Fruit fly (Drosophila melanogaster) whole organism, embryonic: ENCODE data around the gene Pcmt.

Experiments used
- CG10462 ChIP-seq: fragments of 200-800 bp; sonication (Bioruptor generic); optimal IDR thresholded peaks from 2 replicates; lab custom pipeline; 2016; ENCODE audit warnings: missing biosample characterization, missing genetic modification characterization
- CG10543 ChIP-seq: fragments of 200-800 bp; sonication (Bioruptor generic); optimal IDR thresholded peaks from 3 replicates; lab custom pipeline; 2017; ENCODE audit warnings: missing biosample characterization, mild to moderate bottlenecking, missing genetic modification characterization, moderate library complexity
- CG11456 ChIP-seq: fragments of 200-800 bp; sonication (Bioruptor generic); IDR thresholded peaks from 3 replicates; pipeline ENCODE4 v1.3.6; 2022; ENCODE audit warnings: missing biosample characterization, missing genetic modification characterization
- CG12219 ChIP-seq: fragments of 200-800 bp; sonication (Bioruptor generic); optimal IDR thresholded peaks from 3 replicates; lab custom pipeline; 2018; ENCODE audit warnings: missing biosample characterization, mild to moderate bottlenecking, missing genetic modification characterization
- CG13424 ChIP-seq: fragments of 200-800 bp; sonication (Bioruptor generic); optimal IDR thresholded peaks from 2 replicates; lab custom pipeline; 2019; ENCODE audit warnings: missing biosample characterization, mild to moderate bottlenecking, missing genetic modification characterization, moderate library complexity
- CG13775 ChIP-seq: fragments of 200-800 bp; sonication (Bioruptor generic); optimal IDR thresholded peaks from 3 replicates; lab custom pipeline; 2017; ENCODE audit warnings: missing biosample characterization, mild to moderate bottlenecking, missing genetic modification characterization
- CG14441 ChIP-seq: fragments of 200-800 bp; sonication (Bioruptor generic); IDR thresholded peaks from 2 replicates; pipeline ENCODE4 v1.3.6; 2022; ENCODE audit warnings: missing biosample characterization, missing genetic modification characterization
- CG15073 ChIP-seq: fragments of 200-800 bp; sonication (Bioruptor generic); optimal IDR thresholded peaks from 2 replicates; lab custom pipeline; 2016; ENCODE audit warnings: missing biosample characterization, missing genetic modification characterization
- CG1529 ChIP-seq: fragments of 200-800 bp; sonication (Bioruptor generic); optimal IDR thresholded peaks from 3 replicates; lab custom pipeline; 2018; ENCODE audit warnings: missing biosample characterization, missing genetic modification characterization
- CG16863 ChIP-seq: fragments of 200-800 bp; sonication (Bioruptor generic); optimal IDR thresholded peaks from 3 replicates; lab custom pipeline; 2016; ENCODE audit warnings: missing biosample characterization, missing genetic modification characterization
- CG17186 ChIP-seq: fragments of 200-800 bp; sonication (Bioruptor generic); optimal IDR thresholded peaks from 3 replicates; lab custom pipeline; 2017; ENCODE audit warnings: missing biosample characterization, missing genetic modification reagents, missing genetic modification characterization
- CG2120 ChIP-seq: fragments of 200-800 bp; sonication (Bioruptor generic); optimal IDR thresholded peaks from 3 replicates; lab custom pipeline; 2016; ENCODE audit warnings: missing biosample characterization, missing genetic modification characterization
- CG2129 ChIP-seq: fragments of 200-800 bp; sonication (Bioruptor generic); IDR thresholded peaks from 2 replicates; pipeline ENCODE4 v1.3.6; 2022; ENCODE audit warnings: missing biosample characterization, missing genetic modification characterization; ENCODE audit not compliant: partially characterized antibody
- CG30431 ChIP-seq: fragments of 200-800 bp; sonication (Bioruptor generic); optimal IDR thresholded peaks from 2 replicates; lab custom pipeline; 2017; ENCODE audit warnings: missing biosample characterization, missing genetic modification characterization
- CG3726 ChIP-seq: fragments of 200-800 bp; sonication (Bioruptor generic); IDR thresholded peaks from 3 replicates; pipeline ENCODE4, ENCODE4 v1.3.6; 2022; ENCODE audit warnings: missing biosample characterization, missing genetic modification characterization
- CG4730 ChIP-seq: fragments of 200-800 bp; sonication (Bioruptor generic); IDR thresholded peaks from 2 replicates; pipeline ENCODE4 v1.3.6; 2022; ENCODE audit warnings: missing biosample characterization, missing genetic modification characterization
- CG8765 ChIP-seq: fragments of 200-800 bp; sonication (Bioruptor generic); IDR thresholded peaks from 2 replicates; pipeline ENCODE4 v1.3.6; 2022; ENCODE audit warnings: missing biosample characterization, missing genetic modification characterization
- CG8924 ChIP-seq: fragments of 200-800 bp; optimal IDR thresholded peaks from 3 replicates; lab custom pipeline; 2019; ENCODE audit warnings: missing biosample characterization, mild to moderate bottlenecking, missing genetic modification characterization, moderate library complexity
- CG8944 ChIP-seq: fragments of 200-800 bp; sonication (Bioruptor generic); optimal IDR thresholded peaks from 3 replicates; lab custom pipeline; 2016; ENCODE audit warnings: missing biosample characterization, missing genetic modification characterization
- CG9876 ChIP-seq: fragments of 200-800 bp; sonication (Bioruptor generic); optimal IDR thresholded peaks from 2 replicates; lab custom pipeline; 2016; ENCODE audit warnings: missing biosample characterization, missing genetic modification characterization
- Dad ChIP-seq: fragments of 200-800 bp; sonication (Bioruptor generic); optimal IDR thresholded peaks from 3 replicates; lab custom pipeline; 2016; ENCODE audit warnings: missing biosample characterization, missing genetic modification characterization
- Jarid2 ChIP-seq: fragments of 200-800 bp; sonication (Bioruptor generic); optimal IDR thresholded peaks from 3 replicates; lab custom pipeline; 2017; ENCODE audit warnings: mild to moderate bottlenecking, missing biosample characterization, missing genetic modification reagents, missing genetic modification characterization
- MESR4 ChIP-seq: fragments of 200-800 bp; sonication (Bioruptor generic); optimal IDR thresholded peaks from 2 replicates; lab custom pipeline; 2018; ENCODE audit warnings: missing biosample characterization, mild to moderate bottlenecking, missing genetic modification characterization, moderate library complexity
- Myb ChIP-seq: fragments of 200-800 bp; sonication (Bioruptor generic); optimal IDR thresholded peaks from 2 replicates; lab custom pipeline; 2016; ENCODE audit warnings: missing biosample characterization, missing genetic modification characterization
- Nf-YB ChIP-seq: fragments of 200-800 bp; sonication (Bioruptor generic); optimal IDR thresholded peaks from 3 replicates; lab custom pipeline; 2019; ENCODE audit warnings: missing biosample characterization, mild to moderate bottlenecking, missing genetic modification characterization, moderate library complexity
- Oli ChIP-seq: fragments of 200-800 bp; sonication (Bioruptor generic); optimal IDR thresholded peaks from 2 replicates; lab custom pipeline; 2018; ENCODE audit warnings: missing biosample characterization, mild to moderate bottlenecking, missing genetic modification characterization, moderate library complexity
- PHDP ChIP-seq: fragments of 200-800 bp; sonication (Bioruptor generic); optimal IDR thresholded peaks from 3 replicates; lab custom pipeline; 2018; ENCODE audit warnings: missing biosample characterization, mild to moderate bottlenecking, missing genetic modification characterization, moderate library complexity
- abd-A ChIP-seq: fragments of 200-800 bp; sonication (Bioruptor generic); optimal IDR thresholded peaks from 3 replicates; lab custom pipeline; 2019; ENCODE audit warnings: missing biosample characterization, mild to moderate bottlenecking, missing genetic modification characterization, moderate library complexity
- ase ChIP-seq: fragments of 200-800 bp; sonication (Bioruptor generic); IDR thresholded peaks from 3 replicates; pipeline ENCODE4 v1.3.6; 2022; ENCODE audit warnings: missing biosample characterization, missing genetic modification characterization
- az2 ChIP-seq: fragments of 200-800 bp; sonication (Bioruptor generic); optimal IDR thresholded peaks from 3 replicates; lab custom pipeline; 2016; ENCODE audit warnings: missing biosample characterization, missing genetic modification characterization
- bigmax ChIP-seq: fragments of 200-800 bp; sonication (Bioruptor generic); optimal IDR thresholded peaks from 2 replicates; lab custom pipeline; 2018; ENCODE audit warnings: missing biosample characterization, mild to moderate bottlenecking, missing genetic modification characterization
- bowl ChIP-seq: fragments of 200-800 bp; sonication (Bioruptor generic); IDR thresholded peaks from 2 replicates; pipeline ENCODE4 v1.3.6; 2022; ENCODE audit warnings: missing biosample characterization, missing genetic modification characterization
- caup ChIP-seq: fragments of 200-800 bp; sonication (Bioruptor generic); optimal IDR thresholded peaks from 3 replicates; lab custom pipeline; 2017; ENCODE audit warnings: missing biosample characterization, mild to moderate bottlenecking, missing genetic modification characterization, moderate library complexity; ENCODE audit not compliant: severe bottlenecking
- chinmo ChIP-seq: fragments of 200-800 bp; sonication (Bioruptor generic); IDR thresholded peaks from 4 replicates; pipeline ENCODE4 v1.3.6; 2022; ENCODE audit warnings: missing biosample characterization, missing genetic modification characterization; ENCODE audit not compliant: partially characterized antibody
- crol ChIP-seq: fragments of 200-800 bp; sonication (Bioruptor generic); IDR thresholded peaks from 2 replicates; pipeline ENCODE4 v1.3.6; 2022; ENCODE audit warnings: missing biosample characterization, missing genetic modification characterization
- disco-r ChIP-seq: fragments of 200-800 bp; sonication (Bioruptor generic); optimal IDR thresholded peaks from 2 replicates; lab custom pipeline; 2016; ENCODE audit warnings: missing biosample characterization, missing genetic modification characterization
- dmrt11E ChIP-seq: fragments of 200-800 bp; sonication (Bioruptor generic); optimal IDR thresholded peaks from 3 replicates; lab custom pipeline; 2018; ENCODE audit warnings: missing biosample characterization, mild to moderate bottlenecking, missing genetic modification characterization, moderate library complexity
- eyg ChIP-seq: fragments of 200-800 bp; sonication (Bioruptor generic); optimal IDR thresholded peaks from 3 replicates; lab custom pipeline; 2016; ENCODE audit warnings: missing biosample characterization, missing genetic modification characterization
- ham ChIP-seq: fragments of 200-800 bp; sonication (Bioruptor generic); IDR thresholded peaks from 2 replicates; pipeline ENCODE4 v1.3.6; 2022; ENCODE audit warnings: missing biosample characterization, missing genetic modification characterization
- klu ChIP-seq: fragments of 200-800 bp; sonication (Bioruptor generic); IDR thresholded peaks from 2 replicates; pipeline ENCODE4 v1.3.6; 2022; ENCODE audit warnings: missing biosample characterization, missing genetic modification characterization
- lmd ChIP-seq: fragments of 200-800 bp; sonication (Bioruptor generic); IDR thresholded peaks from 2 replicates; pipeline ENCODE4 v1.3.6; 2022; ENCODE audit warnings: missing biosample characterization, missing genetic modification characterization
- nerfin-2 ChIP-seq: fragments of 200-800 bp; sonication (Bioruptor generic); IDR thresholded peaks from 2 replicates; pipeline ENCODE4 v1.3.6; 2022; ENCODE audit warnings: missing biosample characterization, missing genetic modification characterization; ENCODE audit not compliant: partially characterized antibody
- pzg ChIP-seq: fragments of 200-800 bp; sonication (Bioruptor generic); optimal IDR thresholded peaks from 3 replicates; lab custom pipeline; 2018; ENCODE audit warnings: missing biosample characterization, mild to moderate bottlenecking, missing genetic modification characterization, moderate library complexity
- rib ChIP-seq: fragments of 200-800 bp; sonication (Bioruptor generic); IDR thresholded peaks from 2 replicates; pipeline ENCODE4 v1.3.6; 2022; ENCODE audit warnings: missing biosample characterization, missing genetic modification characterization
- slp2 ChIP-seq: fragments of 200-800 bp; sonication (Bioruptor generic); optimal IDR thresholded peaks from 2 replicates; lab custom pipeline; 2016; ENCODE audit warnings: missing biosample characterization, missing genetic modification characterization
- so ChIP-seq: fragments of 200-800 bp; sonication (Bioruptor generic); IDR thresholded peaks from 3 replicates; pipeline ENCODE4 v1.3.6; 2022; ENCODE audit warnings: missing biosample characterization, missing genetic modification characterization
- tap ChIP-seq: fragments of 200-800 bp; optimal IDR thresholded peaks from 3 replicates; lab custom pipeline; 2019; ENCODE audit warnings: missing biosample characterization, mild to moderate bottlenecking, missing genetic modification characterization, moderate library complexity
- toy ChIP-seq: fragments of 200-800 bp; sonication (Bioruptor generic); IDR thresholded peaks from 2 replicates; pipeline ENCODE4 v1.3.6; 2022; ENCODE audit warnings: missing biosample characterization, missing genetic modification characterization
- usp ChIP-seq: fragments of >200 bp; optimal IDR thresholded peaks from 2 replicates; lab custom pipeline; 2017; ENCODE audit warnings: missing biosample characterization, missing genetic modification characterization
- z ChIP-seq: fragments of 200-800 bp; sonication (Bioruptor generic); IDR thresholded peaks from 3 replicates; pipeline ENCODE4 v1.3.6; 2022; ENCODE audit warnings: missing biosample characterization, missing genetic modification characterization

Gene Pcmt

dm6 chr3R:5517002-5517875 lies 36.9 kb downstream of the Pcmt start, which contains the start of gene Itpr (continued):
- no peak for TF ChIP-seq CG30431 (GFP tag; lab: Kevin White, UChicago)
- no peak for TF ChIP-seq tap (tag; lab: Kevin White, UChicago)
- no peak for TF ChIP-seq CG12219 (GFP tag; lab: Kevin White, UChicago)
- TF ChIP-seq CG11456, result no peak
- no peak for TF ChIP-seq CG8924 (tag; lab: Kevin White, UChicago)
- TF ChIP-seq CG14441, result no peak
- no peak for TF ChIP-seq dmrt11E (tag; lab: Kevin White, UChicago)
- no peak for TF ChIP-seq CG2129 (GFP tag; lab: Robert Waterston, UW)
- TF ChIP-seq lmd, result no peak
- peak; percentile 87 for TF ChIP-seq Jarid2 (GFP tag; lab: Kevin White, UChicago)
- TF ChIP-seq slp2 (GFP tag; lab: Kevin White, UChicago), result no peak
- TF ChIP-seq Nf-YB (GFP tag; lab: Kevin White, UChicago), result no peak
- peak; percentile 3 for TF ChIP-seq CG10462
- no peak for TF ChIP-seq CG13775 (GFP tag; lab: Kevin White, UChicago)
- TF ChIP-seq CG1529, result no peak
- TF ChIP-seq chinmo (GFP tag; lab: Robert Waterston, UW), result peak; percentile 92
- no peak for TF ChIP-seq CG13424 (tag; lab: Kevin White, UChicago)
- TF ChIP-seq so, result no peak
- TF ChIP-seq crol (GFP tag; lab: Robert Waterston, UW), result peak; percentile 93
- no peak for TF ChIP-seq CG2120
- no peak for TF ChIP-seq CG8765 (GFP tag; lab: Robert Waterston, UW)
- TF ChIP-seq nerfin-2 (GFP tag; lab: Robert Waterston, UW), result no peak
- TF ChIP-seq MESR4 (GFP tag; lab: Kevin White, UChicago), result peak; percentile 41
- TF ChIP-seq CG10543 (GFP tag; lab: Kevin White, UChicago), result no peak
- TF ChIP-seq CG3726 (GFP tag; lab: Robert Waterston, UW), result no peak
- no peak for TF ChIP-seq bigmax (GFP tag; lab: Kevin White, UChicago)
- TF ChIP-seq CG8944, result no peak
- peak; percentile 15 for TF ChIP-seq caup (GFP tag; lab: Kevin White, UChicago)
- peak; percentile 15; the same call in 1 of the 2 replicates for TF ChIP-seq klu
- no peak for TF ChIP-seq z
- no peak for TF ChIP-seq ham
- TF ChIP-seq abd-A (tag; lab: Kevin White, UChicago), result no peak
- TF ChIP-seq pzg (GFP tag; lab: Kevin White, UChicago), result peak; percentile 22
- TF ChIP-seq CG4730, result no peak
- no peak for TF ChIP-seq usp (GFP tag; lab: Kevin White, UChicago)
- TF ChIP-seq rib (GFP tag; lab: Robert Waterston, UW), result peak; percentile 68; the same call in 1 of the 2 replicates
- TF ChIP-seq ase (GFP tag; lab: Robert Waterston, UW), result no peak
- TF ChIP-seq Dad, result no peak
- TF ChIP-seq disco-r (GFP tag; lab: Kevin White, UChicago), result no peak
- TF ChIP-seq PHDP, result no peak
- no peak for TF ChIP-seq CG17186
- peak; percentile 58 for TF ChIP-seq Myb (GFP tag; lab: Kevin White, UChicago)
- no peak for TF ChIP-seq eyg (GFP tag; lab: Kevin White, UChicago)
- TF ChIP-seq bowl (GFP tag; lab: Robert Waterston, UW), result no peak
- no peak for TF ChIP-seq CG9876 (GFP tag; lab: Kevin White, UChicago)
- TF ChIP-seq toy, result no peak
- TF ChIP-seq Oli (tag; lab: Kevin White, UChicago), result no peak
- TF ChIP-seq CG16863, result no peak
- TF ChIP-seq CG15073, result no peak
- no peak for TF ChIP-seq az2 (GFP tag; lab: Kevin White, UChicago)
